Fruit fly (Drosophila melanogaster) whole organism, prepupa: ENCODE measurements around the gene CG44142.

Experiments
- Blimp-1 ChIP-seq: fragments of 200-800 bp; sonication (Bioruptor generic); optimal IDR thresholded peaks from 3 replicates; lab custom pipeline; 2017; ENCODE audit warnings: missing biosample characterization, missing genetic modification characterization, mild to moderate bottlenecking, moderate library complexity, missing genetic modification reagents
- CG10669 ChIP-seq: fragments of 200-800 bp; sonication (Bioruptor generic); optimal IDR thresholded peaks from 3 replicates; lab custom pipeline; 2018; ENCODE audit warnings: missing biosample characterization, mild to moderate bottlenecking, missing genetic modification characterization, moderate library complexity
- CG11294 ChIP-seq: fragments of 200-800 bp; sonication (Bioruptor generic); IDR thresholded peaks from 2 replicates; pipeline ENCODE4 v1.3.6; 2022; ENCODE audit warnings: missing biosample characterization, missing genetic modification characterization
- CG11762 ChIP-seq: fragments of 200-800 bp; sonication (Bioruptor generic); optimal IDR thresholded peaks from 3 replicates; lab custom pipeline; 2016; ENCODE audit warnings: missing biosample characterization, missing genetic modification characterization; ENCODE audit not compliant: insufficient read depth
- CG15336 ChIP-seq: fragments of 200-800 bp; sonication (Bioruptor generic); IDR thresholded peaks from 2 replicates; pipeline ENCODE4 v1.3.6; 2022; ENCODE audit warnings: missing biosample characterization, missing genetic modification characterization
- CG1621 ChIP-seq: fragments of 200-800 bp; sonication (Bioruptor generic); optimal IDR thresholded peaks from 3 replicates; lab custom pipeline; 2018; ENCODE audit warnings: missing biosample characterization, mild to moderate bottlenecking, missing genetic modification characterization
- CG16779 ChIP-seq: fragments of 200-800 bp; sonication (Bioruptor generic); optimal IDR thresholded peaks from 3 replicates; lab custom pipeline; 2017; ENCODE audit warnings: missing biosample characterization, mild to moderate bottlenecking, missing genetic modification characterization
- CG3032 ChIP-seq: fragments of 200-800 bp; optimal IDR thresholded peaks from 2 replicates; lab custom pipeline; 2019; ENCODE audit warnings: missing biosample characterization, mild to moderate bottlenecking, missing genetic modification characterization, moderate library complexity
- CG31627 ChIP-seq: fragments of 200-800 bp; sonication (Bioruptor generic); optimal IDR thresholded peaks from 3 replicates; lab custom pipeline; 2016; ENCODE audit warnings: missing biosample characterization, missing genetic modification characterization
- CG3919 ChIP-seq: fragments of 200-800 bp; sonication (Bioruptor generic); optimal IDR thresholded peaks from 3 replicates; lab custom pipeline; 2016; ENCODE audit warnings: missing biosample characterization, missing genetic modification characterization
- CG4318 ChIP-seq: fragments of 200-800 bp; sonication (Bioruptor generic); optimal IDR thresholded peaks from 3 replicates; lab custom pipeline; 2017; ENCODE audit warnings: missing biosample characterization, mild to moderate bottlenecking, missing genetic modification characterization
- CG6276 ChIP-seq: fragments of 200-800 bp; sonication (Bioruptor generic); optimal IDR thresholded peaks from 2 replicates; lab custom pipeline; 2017; ENCODE audit warnings: missing biosample characterization, mild to moderate bottlenecking, missing genetic modification characterization
- CG6792 ChIP-seq: fragments of 200-800 bp; sonication (Bioruptor generic); optimal IDR thresholded peaks from 3 replicates; lab custom pipeline; 2016; ENCODE audit warnings: missing biosample characterization, missing genetic modification characterization
- CG6808 ChIP-seq: fragments of 200-800 bp; sonication (Bioruptor generic); optimal IDR thresholded peaks from 3 replicates; lab custom pipeline; 2017; ENCODE audit warnings: missing biosample characterization, missing genetic modification characterization, mild to moderate bottlenecking, moderate library complexity, missing genetic modification reagents
- CG6854 ChIP-seq: fragments of 200-800 bp; sonication (Bioruptor generic); optimal IDR thresholded peaks from 2 replicates; lab custom pipeline; 2017; ENCODE audit warnings: missing biosample characterization, mild to moderate bottlenecking, missing genetic modification characterization
- CG7368 ChIP-seq: fragments of 200-800 bp; sonication (Bioruptor generic); optimal IDR thresholded peaks from 3 replicates; lab custom pipeline; 2016; ENCODE audit warnings: missing biosample characterization, missing genetic modification characterization
- CG9139 ChIP-seq: fragments of 200-800 bp; sonication (Bioruptor generic); optimal IDR thresholded peaks from 3 replicates; lab custom pipeline; 2017; ENCODE audit warnings: missing biosample characterization, mild to moderate bottlenecking, missing genetic modification characterization
- Eip78C ChIP-seq: fragments of 200-800 bp; sonication (Bioruptor generic); peaks from one replicate; lab custom pipeline; 2016; ENCODE audit warnings: missing biosample characterization, missing genetic modification characterization
- Eip93F ChIP-seq: fragments of 200-800 bp; sonication (Bioruptor generic); optimal IDR thresholded peaks from 2 replicates; lab custom pipeline; 2016; ENCODE audit warnings: missing biosample characterization, mild to moderate bottlenecking, missing genetic modification characterization
- Gug ChIP-seq: fragments of 200-800 bp; sonication (Bioruptor generic); IDR thresholded peaks from 2 replicates; pipeline ENCODE4 v1.3.6; 2022; ENCODE audit warnings: missing biosample characterization, missing genetic modification characterization
- Hr39 ChIP-seq: fragments of 200-800 bp; sonication (Bioruptor generic); optimal IDR thresholded peaks from 2 replicates; lab custom pipeline; 2016; ENCODE audit warnings: missing biosample characterization, missing genetic modification characterization
- Hr4 ChIP-seq: fragments of 200-800 bp; sonication (Bioruptor generic); optimal IDR thresholded peaks from 3 replicates; lab custom pipeline; 2016; ENCODE audit warnings: missing biosample characterization, missing genetic modification characterization
- Lpt ChIP-seq: fragments of 200-800 bp; sonication (Bioruptor generic); optimal IDR thresholded peaks from 3 replicates; lab custom pipeline; 2016; ENCODE audit warnings: missing biosample characterization, missing genetic modification characterization
- OdsH ChIP-seq: fragments of 200-800 bp; sonication (Bioruptor generic); optimal IDR thresholded peaks from 3 replicates; lab custom pipeline; 2016; ENCODE audit warnings: missing biosample characterization, missing genetic modification characterization
- Sox102F ChIP-seq: fragments of 200-800 bp; sonication (Bioruptor generic); optimal IDR thresholded peaks from 2 replicates; lab custom pipeline; 2016; ENCODE audit warnings: missing biosample characterization, mild to moderate bottlenecking, missing genetic modification characterization
- Sox15 ChIP-seq: fragments of 200-800 bp; sonication (Bioruptor generic); optimal IDR thresholded peaks from 3 replicates; lab custom pipeline; 2016; ENCODE audit warnings: missing biosample characterization, missing genetic modification characterization
- acj6 ChIP-seq: fragments of 200-800 bp; sonication (Bioruptor generic); optimal IDR thresholded peaks from 3 replicates; lab custom pipeline; 2016; ENCODE audit warnings: missing biosample characterization, missing genetic modification characterization
- eg ChIP-seq: fragments of 200-800 bp; sonication (Bioruptor generic); IDR thresholded peaks from 3 replicates; pipeline ENCODE4 v1.3.6; 2022; ENCODE audit warnings: missing biosample characterization, missing genetic modification characterization
- esn ChIP-seq: fragments of 200-800 bp; sonication (Bioruptor generic); optimal IDR thresholded peaks from 2 replicates; lab custom pipeline; 2016; ENCODE audit warnings: missing biosample characterization, mild to moderate bottlenecking, missing genetic modification characterization, moderate library complexity
- pdm3 ChIP-seq: fragments of 200-800 bp; sonication (Bioruptor generic); optimal IDR thresholded peaks from 3 replicates; lab custom pipeline; 2016; ENCODE audit warnings: missing biosample characterization, missing genetic modification characterization
- salr ChIP-seq, 2 experiments: fragments of 200-800 bp; sonication (Bioruptor generic); optimal IDR thresholded peaks; 3 replicates each; lab custom pipeline; 2016 to 2018; ENCODE audit warnings: missing biosample characterization in 2 of 2, missing genetic modification characterization in 2 of 2, mild to moderate bottlenecking in 1 of 2
- spab ChIP-seq: fragments of 200-800 bp; sonication (Bioruptor generic); optimal IDR thresholded peaks from 2 replicates; lab custom pipeline; 2017; ENCODE audit warnings: missing biosample characterization, mild to moderate bottlenecking, missing genetic modification characterization, missing genetic modification reagents
- ss ChIP-seq, 2 experiments: fragments of 200-800 bp; sonication (Bioruptor generic); optimal IDR thresholded peaks; 2 replicates in 1 of 2; 3 replicates in 1 of 2; lab custom pipeline; 2017 to 2018; ENCODE audit warnings: mild to moderate bottlenecking in 2 of 2, missing biosample characterization in 2 of 2, missing genetic modification characterization in 2 of 2, moderate library complexity in 1 of 2
- topi ChIP-seq: fragments of 200-800 bp; sonication (Bioruptor generic); optimal IDR thresholded peaks from 3 replicates; lab custom pipeline; 2016; ENCODE audit warnings: missing biosample characterization, missing genetic modification characterization
- vri ChIP-seq: fragments of 200-800 bp; sonication (Bioruptor generic); optimal IDR thresholded peaks from 3 replicates; lab custom pipeline; 2016; ENCODE audit warnings: missing biosample characterization, mild to moderate bottlenecking, missing genetic modification characterization

Gene CG44142

DNA sequence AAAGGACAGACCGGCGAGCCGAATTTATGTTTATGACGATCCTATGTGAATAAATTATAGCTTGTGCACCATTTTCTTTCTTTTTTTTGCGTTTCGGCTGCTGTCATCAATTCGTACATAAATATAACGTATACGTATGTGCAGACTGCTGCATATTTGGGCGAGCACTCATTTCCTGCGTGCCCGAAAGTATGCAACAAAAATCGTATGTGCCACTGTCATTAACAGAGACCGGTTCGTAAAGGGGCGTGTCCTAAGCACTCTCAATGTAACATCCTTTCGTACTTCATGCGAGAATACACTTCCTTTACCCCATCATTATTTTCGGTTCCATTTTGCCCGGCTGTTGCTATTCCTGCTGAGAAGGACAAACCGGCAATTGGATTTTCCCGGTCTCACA, 47.1 kb upstream of the CG44142 start (continued):
- peak; percentile 24 for TF ChIP-seq CG1621 (tag; lab: Kevin White, UChicago)
- TF ChIP-seq CG15336 (GFP tag; lab: Robert Waterston, UW) = no peak
- no peak for TF ChIP-seq salr (GFP tag; optimal IDR thresholded peaks at IDR 0.05; lab: Kevin White, UChicago)
- TF ChIP-seq CG6854 = no peak
- no peak for TF ChIP-seq CG10669 (GFP tag; lab: Kevin White, UChicago)
- no peak for TF ChIP-seq pdm3 (GFP tag; lab: Kevin White, UChicago)

DNA sequence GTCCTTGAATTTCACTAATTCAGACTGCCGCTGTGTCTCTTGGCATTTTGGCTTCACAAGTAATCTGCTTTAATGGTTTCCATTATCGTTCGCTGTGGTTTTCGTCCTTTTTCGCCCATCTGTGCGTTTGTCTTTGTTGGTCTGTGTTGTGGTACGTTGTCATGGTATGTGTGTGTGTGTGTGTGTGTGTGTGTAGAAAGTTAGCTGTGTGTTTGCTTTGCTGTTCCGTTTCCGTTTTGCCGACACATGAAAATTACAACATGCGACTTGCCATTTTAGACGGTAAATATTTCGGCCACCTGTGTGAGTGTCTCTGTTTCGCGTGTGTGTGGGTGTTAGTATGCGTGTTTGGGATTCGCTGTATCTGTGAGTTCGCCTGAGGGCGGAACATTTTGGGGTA, 44.0 kb upstream of the CG44142 start:
- TF ChIP-seq vri (GFP tag; lab: Kevin White, UChicago) = no peak
- no peak for TF ChIP-seq CG6792
- TF ChIP-seq salr (GFP tag; optimal IDR thresholded peaks at IDR 0.05; lab: Kevin White, UChicago) = no peak
- TF ChIP-seq eg (GFP tag; lab: Robert Waterston, UW) = no peak
- no peak for TF ChIP-seq Hr39 (GFP tag; lab: Kevin White, UChicago)
- TF ChIP-seq, all 60 proteins: peak for 0

DNA sequence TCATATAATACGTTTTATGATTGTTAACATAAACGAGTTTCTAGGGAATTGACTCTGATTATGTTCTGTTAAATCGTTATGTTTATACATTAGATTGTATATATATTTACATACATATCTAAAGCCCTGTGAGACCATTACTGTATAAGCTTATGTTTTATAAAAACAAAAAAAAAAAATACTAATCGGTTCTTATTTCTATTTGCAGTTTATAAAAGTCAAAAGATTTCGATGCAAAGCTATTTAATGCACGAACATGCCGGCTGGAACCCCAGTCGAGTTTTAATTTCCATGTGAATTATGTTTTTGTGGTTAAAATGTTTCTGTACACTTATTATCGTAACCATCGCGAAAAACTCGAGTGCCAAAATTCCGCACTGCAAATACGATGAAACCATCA, 40.4 kb upstream of the CG44142 start, which contains the start of gene mthl12:
mthl12 (plus strand) TSS at position 301 of the 400 bp plus-strand sequence.
- TF ChIP-seq CG6808 (GFP tag; lab: Kevin White, UChicago) = no peak
- no peak for TF ChIP-seq spab (GFP tag; lab: Kevin White, UChicago)
- TF ChIP-seq CG6792 = no peak

DNA sequence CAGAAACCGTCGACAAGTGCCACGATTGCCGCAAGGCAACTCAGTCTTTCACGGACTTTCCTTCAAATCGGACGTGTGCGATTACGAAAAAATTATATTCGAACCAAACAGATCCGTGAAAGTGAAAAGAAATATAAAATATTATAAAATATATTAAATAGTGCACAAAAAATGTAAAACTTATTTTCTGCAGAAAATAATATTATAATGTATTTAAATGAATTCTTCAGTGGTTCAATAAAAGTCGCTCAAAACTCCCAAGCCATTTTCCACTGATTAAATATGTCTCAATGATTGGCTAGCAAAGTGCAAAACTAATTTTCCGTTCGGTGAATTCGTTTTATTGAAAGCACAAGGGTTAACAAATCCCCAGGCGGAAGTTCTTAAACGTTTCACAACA, 25.0 kb upstream of the CG44142 start, which contains the start of gene PK2-R1:
PK2-R1 (plus strand) TSS at position 301 of the 400 bp plus-strand sequence.
- TF ChIP-seq Lpt (GFP tag; lab: Kevin White, UChicago) = no peak
- TF ChIP-seq Sox15 = no peak
- TF ChIP-seq Gug = no peak
- no peak for TF ChIP-seq Hr39 (GFP tag; lab: Kevin White, UChicago)
- TF ChIP-seq CG31627 (GFP tag; lab: Kevin White, UChicago) = no peak
- no peak for TF ChIP-seq acj6 (GFP tag; lab: Kevin White, UChicago)
- TF ChIP-seq Hr4 (GFP tag; lab: Kevin White, UChicago) = no peak
- no peak for TF ChIP-seq CG11294 (GFP tag; lab: Robert Waterston, UW)
- TF ChIP-seq CG9139 (GFP tag; lab: Kevin White, UChicago) = no peak
- no peak for TF ChIP-seq topi (GFP tag; lab: Kevin White, UChicago)
- no peak for TF ChIP-seq esn

DNA sequence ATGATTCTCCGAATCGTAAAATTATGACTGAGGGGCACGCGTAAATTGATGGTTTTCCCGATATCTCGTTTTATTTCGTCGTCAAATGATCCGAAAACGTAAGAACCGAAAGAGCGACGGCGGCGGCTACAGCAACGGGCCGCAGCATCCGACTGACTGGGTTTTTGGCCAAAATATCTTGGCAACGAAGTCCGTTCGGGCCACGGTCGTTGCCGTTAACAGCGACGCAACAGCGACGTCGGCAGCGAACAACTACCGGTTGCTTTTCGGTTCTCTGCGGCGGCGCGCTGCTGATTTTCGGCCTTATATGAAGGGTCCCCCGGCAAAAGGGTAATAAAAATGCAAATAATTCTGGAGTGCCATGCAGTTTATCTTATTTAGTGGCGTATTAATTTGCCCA, 21.0 kb upstream of the CG44142 start, which contains the start of gene PK2-R2:
PK2-R2 (minus strand) TSS at position 160 of the 400 bp plus-strand sequence.
- TF ChIP-seq CG7368 (GFP tag; lab: Kevin White, UChicago) (no peak), Blimp-1 (GFP tag; lab: Kevin White, UChicago) (no peak), pdm3 (GFP tag; lab: Kevin White, UChicago) (no peak), ss (GFP tag; optimal IDR thresholded peaks at IDR 0.05; lab: Kevin White, UChicago) (no peak), OdsH (no peak), CG9139 (GFP tag; lab: Kevin White, UChicago) (no peak), CG4318 (GFP tag; lab: Kevin White, UChicago) (no peak), acj6 (GFP tag; lab: Kevin White, UChicago) (no peak), CG11762 (GFP tag; lab: Kevin White, UChicago) (no peak), Sox15 (no peak), Eip93F (GFP tag; lab: Kevin White, UChicago) (no peak), CG3032 (no peak), CG15336 (GFP tag; lab: Robert Waterston, UW) (no peak), CG3919 (no peak)

DNA sequence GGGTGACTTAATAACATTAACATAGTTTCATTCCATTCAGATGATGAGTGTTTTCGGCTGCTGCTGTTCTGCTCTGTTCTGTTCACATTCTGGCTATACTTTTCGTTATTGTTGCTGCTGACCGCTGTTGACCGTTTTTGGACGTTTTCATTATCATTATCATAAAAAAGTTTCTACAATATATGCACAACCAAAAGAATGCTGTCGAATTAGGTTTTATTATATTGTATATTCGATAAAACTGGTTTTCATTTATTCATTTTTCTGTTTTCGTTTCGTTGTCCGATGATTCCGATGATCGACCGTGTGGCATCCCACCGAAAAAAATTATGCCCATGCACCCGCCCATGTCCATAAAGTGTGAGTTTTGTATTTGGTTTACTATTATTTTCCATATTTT, 20.0 kb upstream of the CG44142 start:
- TF ChIP-seq CG3032 = no peak
- no peak for TF ChIP-seq esn
- TF ChIP-seq CG16779 (tag; lab: Kevin White, UChicago) = no peak
- no peak for TF ChIP-seq salr (GFP tag; optimal IDR thresholded peaks at IDR 0.05; lab: Kevin White, UChicago)
- TF ChIP-seq Eip78C (GFP tag; lab: Kevin White, UChicago) = no peak
- no peak for TF ChIP-seq CG10669 (GFP tag; lab: Kevin White, UChicago)
- no peak for TF ChIP-seq CG6276 (GFP tag; lab: Kevin White, UChicago)
- no peak for TF ChIP-seq Sox102F (GFP tag; lab: Kevin White, UChicago)
